Worm (Caenorhabditis elegans): ENCODE data around the gene M88.4.

ce11 chrIII:4600139-4600762, 51.4 kb downstream of the M88.4 start, which contains the start of gene mab-21:
- peak in 1 of 2 experiments; percentile 92 for TF ChIP-seq unc-62 (GFP tag; optimal IDR thresholded peaks at IDR 0.05 in 1 of 2)
- TF ChIP-seq unc-62 (tag; optimal IDR thresholded peaks at IDR 0.05): no peak
- no peak for TF ChIP-seq nhr-76 (tag; optimal IDR thresholded peaks at IDR 0.05)
- no peak for TF ChIP-seq arid-1 (GFP tag; conservative IDR thresholded peaks at IDR 0.05)
- no peak for TF ChIP-seq dpl-1 (GFP tag; optimal IDR thresholded peaks at IDR 0.05)
- no peak for TF ChIP-seq mdt-29 (GFP tag; IDR thresholded peaks at IDR 0.05)
- TF ChIP-seq tag-97 (GFP tag; IDR thresholded peaks at IDR 0.05): no peak
- TF ChIP-seq zag-1 (tag; optimal IDR thresholded peaks at IDR 0.05): no peak
- TF ChIP-seq mep-1 (tag; optimal IDR thresholded peaks at IDR 0.05): no peak
- TF ChIP-seq hif-1 (tag; optimal IDR thresholded peaks at IDR 0.05): no peak
- no peak for TF ChIP-seq daf-19 (GFP tag; conservative IDR thresholded peaks at IDR 0.05)

All from whole organism, L4 larva.